Fruit fly (Drosophila melanogaster): ENCODE results near the gene AP-1-2beta.

DNA sequence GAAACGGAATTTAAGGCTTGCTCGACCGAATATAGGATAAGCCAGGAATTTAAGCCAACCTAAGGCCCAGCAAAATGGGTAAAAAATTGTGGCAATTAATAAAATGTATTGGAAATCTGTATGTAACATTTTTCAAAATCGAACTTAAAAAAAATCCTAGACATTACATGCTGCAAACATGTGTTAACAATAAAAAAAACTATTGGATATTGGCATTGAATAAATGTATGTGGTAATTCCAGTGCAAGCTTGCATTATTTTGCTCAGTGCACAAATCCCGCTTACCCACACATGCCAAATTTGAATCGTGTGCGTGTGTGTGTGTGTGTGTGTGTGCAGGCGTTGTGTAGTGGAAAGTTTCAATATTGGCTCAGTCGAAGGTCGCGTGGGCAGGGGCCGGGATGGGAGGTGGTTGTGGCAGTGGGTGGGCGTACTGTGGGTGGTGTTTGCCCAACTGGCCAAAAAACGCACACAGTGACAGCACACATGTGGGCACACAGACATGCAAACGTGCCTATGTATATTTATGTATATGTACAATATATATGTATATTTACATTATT lies 32.7 kb downstream of the AP-1-2beta start:
- TF ChIP-seq CG11617 (GFP tag; optimal IDR thresholded peaks at IDR 0.05) (no peak), CG14711 (tag; optimal IDR thresholded peaks at IDR 0.05) (no peak), bab1 (GFP tag; optimal IDR thresholded peaks at IDR 0.05) (no peak), CG12768 (GFP tag; optimal IDR thresholded peaks at IDR 0.05) (no peak), CG5204 (GFP tag; optimal IDR thresholded peaks at IDR 0.05) (no peak), CG7101 (tag; optimal IDR thresholded peaks at IDR 0.05) (no peak), toe (GFP tag; optimal IDR thresholded peaks at IDR 0.05) (no peak), Crg-1 (GFP tag; optimal IDR thresholded peaks at IDR 0.05) (no peak), Mnt (GFP tag; optimal IDR thresholded peaks at IDR 0.05) (no peak), tj (GFP tag; optimal IDR thresholded peaks at IDR 0.05) (no peak), pad (GFP tag; optimal IDR thresholded peaks at IDR 0.05) (no peak), kay (GFP tag; ENCODE audit: borderline replicate concordance) (no peak), cnc (optimal IDR thresholded peaks at IDR 0.05) (no peak), CG7045 (GFP tag; optimal IDR thresholded peaks at IDR 0.05) (no peak)
